Fruit fly (Drosophila melanogaster): Measurements from ENCODE around the gene ng3.

DNA sequence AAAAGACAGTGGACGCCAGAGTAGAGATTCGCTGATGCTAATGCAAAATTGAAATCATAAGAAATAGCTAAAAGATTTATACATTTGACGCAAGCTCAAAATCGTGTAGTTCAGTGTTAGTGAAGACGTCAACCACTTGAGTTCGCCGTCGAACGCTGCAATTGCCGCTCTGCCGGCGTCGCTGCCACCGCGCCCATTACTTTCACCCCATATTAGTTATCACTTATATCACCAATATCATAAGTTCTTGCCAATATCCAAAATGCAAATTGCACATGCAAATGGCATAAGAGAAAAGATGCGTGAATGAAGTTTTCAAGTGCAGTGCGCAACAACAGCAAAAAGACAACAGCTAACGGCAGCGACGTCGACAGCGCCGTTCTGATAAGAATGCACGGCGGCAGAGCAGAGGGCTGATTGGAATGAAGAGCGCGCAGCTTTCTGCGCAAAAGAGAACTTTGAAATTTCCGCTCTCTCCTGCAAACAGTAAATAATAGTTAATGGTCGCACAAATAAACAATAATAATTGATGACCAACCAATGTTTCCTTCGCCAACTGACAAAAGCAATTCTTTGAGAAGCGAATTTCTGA lies 46.5 kb upstream of the ng3 start:
- no peak for TF ChIP-seq Hr83 (GFP tag; optimal IDR thresholded peaks at IDR 0.05; ENCODE audit: poor library complexity, severe bottlenecking)
- no peak for TF ChIP-seq Mio (GFP tag; optimal IDR thresholded peaks at IDR 0.05)
- TF ChIP-seq psq (GFP tag; optimal IDR thresholded peaks at IDR 0.05), result no peak
- TF ChIP-seq HLH106 (tag; optimal IDR thresholded peaks at IDR 0.05), result no peak
- no peak for TF ChIP-seq OdsH (GFP tag; optimal IDR thresholded peaks at IDR 0.05)
- TF ChIP-seq CG9705 (GFP tag; optimal IDR thresholded peaks at IDR 0.05), result no peak
- TF ChIP-seq Hnf4 (GFP tag; optimal IDR thresholded peaks at IDR 0.05), result no peak
- no peak for TF ChIP-seq N (GFP tag; optimal IDR thresholded peaks at IDR 0.05)
- no peak for TF ChIP-seq usp (GFP tag; optimal IDR thresholded peaks at IDR 0.05)
